Fruit fly (Drosophila melanogaster) whole organism, wandering third instar larva: Measurements from ENCODE around the gene Gip.

Experiments
- Rel ChIP-seq, 2 experiments: fragments of 200-800 bp; sonication (Bioruptor generic) in 1 of 2; optimal IDR thresholded peaks; 2 replicates in 1 of 2; 3 replicates in 1 of 2; lab custom pipeline; 2016 to 2019; ENCODE audit warnings: mild to moderate bottlenecking in 2 of 2, missing biosample characterization in 2 of 2, missing genetic modification characterization in 2 of 2, moderate library complexity in 1 of 2
- dsf ChIP-seq: sonication (Bioruptor generic); optimal IDR thresholded peaks from 2 replicates; lab custom pipeline; 2016; ENCODE audit warnings: missing biosample characterization, missing genetic modification characterization, borderline replicate concordance
- h ChIP-seq: fragments of 200-800 bp; sonication (Bioruptor generic); optimal IDR thresholded peaks from 3 replicates; lab custom pipeline; 2016; ENCODE audit warnings: missing biosample characterization, mild to moderate bottlenecking, missing genetic modification characterization
- lola ChIP-seq: fragments of >200 bp; optimal IDR thresholded peaks from 2 replicates; lab custom pipeline; 2017; ENCODE audit warnings: missing biosample characterization, missing genetic modification characterization
- psq ChIP-seq: fragments of 200-800 bp; sonication (Bioruptor generic); optimal IDR thresholded peaks from 3 replicates; lab custom pipeline; 2017; ENCODE audit warnings: missing biosample characterization, mild to moderate bottlenecking, missing genetic modification characterization, moderate library complexity
- usp ChIP-seq: fragments of >200 bp; optimal IDR thresholded peaks from 2 replicates; lab custom pipeline; 2017; ENCODE audit warnings: missing biosample characterization, missing genetic modification characterization

DNA sequence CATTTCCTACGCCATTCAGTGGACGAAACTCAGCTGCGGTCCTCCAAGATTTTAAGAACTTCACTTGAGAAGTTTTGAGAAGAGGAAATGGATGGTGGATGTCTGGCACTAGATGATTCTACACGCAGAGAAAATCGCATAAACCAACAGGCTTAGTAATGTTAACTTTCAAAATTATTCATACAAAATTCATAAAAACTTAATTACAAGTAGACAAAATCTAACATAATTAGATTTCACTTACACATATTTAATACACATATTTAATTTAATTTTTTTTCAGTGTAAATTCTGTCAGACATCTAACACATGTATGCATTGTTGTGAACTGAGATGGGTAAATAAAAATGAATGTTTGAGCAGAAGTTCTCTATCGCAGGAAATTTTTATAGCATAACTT lies 29.5 kb downstream of the Gip start:
- TF ChIP-seq psq (GFP tag; lab: Kevin White, UChicago) (no peak), usp (GFP tag; lab: Kevin White, UChicago) (no peak), Rel (GFP tag; optimal IDR thresholded peaks at IDR 0.05; lab: Kevin White, UChicago) (no peak), Rel (tag; optimal IDR thresholded peaks at IDR 0.05; lab: Kevin White, UChicago) (no peak), lola (GFP tag; lab: Kevin White, UChicago) (no peak), h (GFP tag; lab: Kevin White, UChicago) (no peak), dsf (GFP tag; lab: Kevin White, UChicago) (no peak)
